In the genomic region with DNA sequence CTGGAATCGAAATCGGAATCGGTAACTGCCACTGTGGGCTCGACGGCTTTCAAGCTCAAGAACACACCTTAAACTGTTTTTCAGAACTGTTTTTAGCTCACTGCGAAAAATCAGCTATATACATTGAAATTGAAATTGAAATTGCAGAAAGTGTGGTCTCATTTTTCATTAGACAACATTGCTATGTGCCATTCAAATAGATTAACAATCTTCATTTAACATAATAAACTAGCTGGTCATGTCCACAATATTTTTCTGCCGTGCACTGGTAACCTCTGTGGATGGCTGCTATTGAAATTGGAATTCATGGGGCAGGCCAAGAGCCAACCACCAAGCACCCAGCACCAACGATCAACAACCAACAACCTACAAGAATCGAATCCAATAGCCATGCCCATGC, we compare ENCODE assay signal across 4 fruit fly cellular contexts.
TF ChIP-seq lines count a peak whose summit lies in the region.

No protein-coding gene starts in this region.

- TF ChIP-seq CTCF in whole organism, embryonic (GFP tag; optimal IDR thresholded peaks at IDR 0.05; lab: Kevin White, UChicago) = no peak

TF ChIP-seq in whole organism, embryonic, 481 proteins besides CTCF, POLR2A, EP300 and RAD21 (continues in another document):
- TF ChIP-seq Med (GFP tag; lab: Kevin White, UChicago) (peak; percentile 57), CG2202 (tag; optimal IDR thresholded peaks at IDR 0.05; lab: Kevin White, UChicago) (peak; percentile 18), CG10267 (tag; optimal IDR thresholded peaks at IDR 0.05; lab: Kevin White, UChicago) (peak; percentile 15), sna (GFP tag; IDR thresholded peaks at IDR 0.05; lab: Robert Waterston, UW; ENCODE audit: partially characterized antibody) (no peak), CG11247 (GFP tag; IDR thresholded peaks at IDR 0.05; lab: Robert Waterston, UW) (no peak), CG17328 (GFP tag; IDR thresholded peaks at IDR 0.05; lab: Robert Waterston, UW) (0 out of 2 replicates have a peak, but pooled peaks have one; percentile 26), Ssrp (tag; optimal IDR thresholded peaks at IDR 0.05; lab: Kevin White, UChicago) (no peak), exex (tag; optimal IDR thresholded peaks at IDR 0.05; lab: Kevin White, UChicago) (no peak), CG7745 (tag; optimal IDR thresholded peaks at IDR 0.05; lab: Kevin White, UChicago) (no peak), ab (GFP tag; optimal IDR thresholded peaks at IDR 0.05; lab: Kevin White, UChicago) (no peak), seq (GFP tag; IDR thresholded peaks at IDR 0.05; lab: Robert Waterston, UW) (no peak), CG13624 (GFP tag; optimal IDR thresholded peaks at IDR 0.05; lab: Kevin White, UChicago) (no peak), CG8388 (GFP tag; optimal IDR thresholded peaks at IDR 0.05; lab: Kevin White, UChicago) (peak; percentile 1), Usf (GFP tag; optimal IDR thresholded peaks at IDR 0.05; lab: Kevin White, UChicago) (no peak), CG11695 (GFP tag; IDR thresholded peaks at IDR 0.05; lab: Robert Waterston, UW) (0 out of 3 replicates have a peak, but pooled peaks have one; percentile 10), p53 (GFP tag; optimal IDR thresholded peaks at IDR 0.05; lab: Kevin White, UChicago) (no peak), dmrt99B (tag; optimal IDR thresholded peaks at IDR 0.05; lab: Kevin White, UChicago) (no peak), CG4854 (GFP tag; optimal IDR thresholded peaks at IDR 0.05; lab: Kevin White, UChicago) (no peak), Pdp1 (GFP tag; optimal IDR thresholded peaks at IDR 0.05; lab: Kevin White, UChicago) (peak in 1 of 2 experiments; percentile 24), dysf (GFP tag; IDR thresholded peaks at IDR 0.05; lab: Robert Waterston, UW) (0 out of 3 replicates have a peak, but pooled peaks have one; percentile 35), mld (GFP tag; IDR thresholded peaks at IDR 0.05; lab: Robert Waterston, UW; ENCODE audit: partially characterized antibody) (no peak)

TF ChIP-seq in whole organism, prepupa, 60 proteins besides CTCF, POLR2A, EP300 and RAD21 (continues in another document):
- TF ChIP-seq CG9139 (GFP tag; optimal IDR thresholded peaks at IDR 0.05; lab: Kevin White, UChicago) (peak; percentile 41), spab (GFP tag; optimal IDR thresholded peaks at IDR 0.05; lab: Kevin White, UChicago) (peak; percentile 72), CG6808 (GFP tag; optimal IDR thresholded peaks at IDR 0.05; lab: Kevin White, UChicago) (peak; percentile 68), CG32006 (GFP tag; optimal IDR thresholded peaks at IDR 0.05; lab: Kevin White, UChicago) (peak; percentile 29), Met (GFP tag; optimal IDR thresholded peaks at IDR 0.05; lab: Kevin White, UChicago) (peak; percentile 64), vri (GFP tag; optimal IDR thresholded peaks at IDR 0.05; lab: Kevin White, UChicago) (peak; percentile 24), CG10631 (GFP tag; optimal IDR thresholded peaks at IDR 0.05; lab: Kevin White, UChicago) (peak; percentile 83), Hr38 (GFP tag; optimal IDR thresholded peaks at IDR 0.05; lab: Kevin White, UChicago) (no peak), Gug (GFP tag; IDR thresholded peaks at IDR 0.05; lab: Robert Waterston, UW) (peak; percentile 39; the same call in 1 of the 2 replicates), CG8632 (GFP tag; optimal IDR thresholded peaks at IDR 0.05; lab: Kevin White, UChicago) (peak; percentile 38), Eip78C (GFP tag; lab: Kevin White, UChicago) (peak; percentile 90), lz (GFP tag; optimal IDR thresholded peaks at IDR 0.05; lab: Kevin White, UChicago) (peak; percentile 65), CG1621 (tag; optimal IDR thresholded peaks at IDR 0.05; lab: Kevin White, UChicago) (peak; percentile 74), Ets21C (GFP tag; optimal IDR thresholded peaks at IDR 0.05; lab: Kevin White, UChicago) (peak; percentile 44), CG6276 (GFP tag; optimal IDR thresholded peaks at IDR 0.05; lab: Kevin White, UChicago) (peak; percentile 5), Eip75B (GFP tag; optimal IDR thresholded peaks at IDR 0.05; lab: Kevin White, UChicago) (peak; percentile 80), Sox14 (GFP tag; optimal IDR thresholded peaks at IDR 0.05; lab: Kevin White, UChicago) (peak; percentile 71), CG10669 (GFP tag; optimal IDR thresholded peaks at IDR 0.05; lab: Kevin White, UChicago) (peak; percentile 78), CG4318 (GFP tag; optimal IDR thresholded peaks at IDR 0.05; lab: Kevin White, UChicago) (no peak), fd59A (GFP tag; optimal IDR thresholded peaks at IDR 0.05; lab: Kevin White, UChicago) (peak; percentile 75), dac (GFP tag; optimal IDR thresholded peaks at IDR 0.05; lab: Kevin White, UChicago) (no peak), dsx (GFP tag; optimal IDR thresholded peaks at IDR 0.05; lab: Kevin White, UChicago; ENCODE audit: poor library complexity, severe bottlenecking) (peak; percentile 70)

TF ChIP-seq in whole organism, pupa, 21 proteins besides CTCF, POLR2A, EP300 and RAD21:
- TF ChIP-seq gl (tag; optimal IDR thresholded peaks at IDR 0.05; lab: Kevin White, UChicago) (peak; percentile 42), D1 (tag; optimal IDR thresholded peaks at IDR 0.05; lab: Kevin White, UChicago) (peak; percentile 49), CG8301 (tag; optimal IDR thresholded peaks at IDR 0.05; lab: Kevin White, UChicago) (peak; percentile 47), CG9948 (tag; optimal IDR thresholded peaks at IDR 0.05; lab: Kevin White, UChicago) (peak; percentile 76), CG8159 (tag; optimal IDR thresholded peaks at IDR 0.05; lab: Kevin White, UChicago) (peak; percentile 84), CG10348 (GFP tag; IDR thresholded peaks at IDR 0.05; lab: Robert Waterston, UW) (no peak), CG17806 (tag; optimal IDR thresholded peaks at IDR 0.05; lab: Kevin White, UChicago) (peak; percentile 82), Pif1A (GFP tag; optimal IDR thresholded peaks at IDR 0.05; lab: Kevin White, UChicago) (peak; percentile 57), EcR (GFP tag; optimal IDR thresholded peaks at IDR 0.05; lab: Kevin White, UChicago) (no peak), CG4496 (GFP tag; IDR thresholded peaks at IDR 0.05; lab: Robert Waterston, UW) (peak; percentile 64), rn (GFP tag; IDR thresholded peaks at IDR 0.05; lab: Robert Waterston, UW) (0 out of 2 replicates have a peak, but pooled peaks have one; percentile 20), CG15710 (tag; optimal IDR thresholded peaks at IDR 0.05; lab: Kevin White, UChicago) (peak; percentile 78), CG13204 (GFP tag; optimal IDR thresholded peaks at IDR 0.05; lab: Kevin White, UChicago) (no peak), Snoo (tag; optimal IDR thresholded peaks at IDR 0.05; lab: Kevin White, UChicago) (peak; percentile 54), CG34367 (tag; optimal IDR thresholded peaks at IDR 0.05; lab: Kevin White, UChicago) (peak; percentile 75), CG14655 (GFP tag; optimal IDR thresholded peaks at IDR 0.05; lab: Kevin White, UChicago) (peak; percentile 68), CG12605 (GFP tag; IDR thresholded peaks at IDR 0.05; lab: Robert Waterston, UW) (peak; percentile 41), Ets98B (GFP tag; IDR thresholded peaks at IDR 0.05; lab: Robert Waterston, UW) (peak; percentile 45; the same call in 1 of the 2 replicates), Pif1B (GFP tag; optimal IDR thresholded peaks at IDR 0.05; lab: Kevin White, UChicago) (peak; percentile 50), fd96Ca (GFP tag; IDR thresholded peaks at IDR 0.05; lab: Robert Waterston, UW) (0 out of 3 replicates have a peak, but pooled peaks have one; percentile 43), CG32121 (GFP tag; IDR thresholded peaks at IDR 0.05; lab: Robert Waterston, UW) (peak; percentile 61; the same call in 1 of the 2 replicates)
TF ChIP-seq in whole organism, pupa: peak in this region for 18.

TF ChIP-seq in whole organism, wandering third instar larva, 38 proteins besides CTCF, POLR2A, EP300 and RAD21:
- TF ChIP-seq GATAd (GFP tag; optimal IDR thresholded peaks at IDR 0.05; lab: Kevin White, UChicago) = no peak
- peak; percentile 28 for TF ChIP-seq Jra (GFP tag; optimal IDR thresholded peaks at IDR 0.05; lab: Kevin White, UChicago)
- TF ChIP-seq woc (GFP tag; optimal IDR thresholded peaks at IDR 0.05; lab: Kevin White, UChicago) = peak; percentile 24
- peak; percentile 63 for TF ChIP-seq rgr (GFP tag; optimal IDR thresholded peaks at IDR 0.05; lab: Kevin White, UChicago)
- TF ChIP-seq dmrt93B (GFP tag; optimal IDR thresholded peaks at IDR 0.05; lab: Kevin White, UChicago) = no peak
- peak; percentile 65 for TF ChIP-seq h (GFP tag; optimal IDR thresholded peaks at IDR 0.05; lab: Kevin White, UChicago)
- peak; percentile 12 for TF ChIP-seq Hnf4 (GFP tag; optimal IDR thresholded peaks at IDR 0.05; lab: Kevin White, UChicago)
- TF ChIP-seq psq (GFP tag; optimal IDR thresholded peaks at IDR 0.05; lab: Kevin White, UChicago) = peak; percentile 9
- TF ChIP-seq OdsH (GFP tag; optimal IDR thresholded peaks at IDR 0.05; lab: Kevin White, UChicago) = peak; percentile 70
- TF ChIP-seq sage (GFP tag; optimal IDR thresholded peaks at IDR 0.05; lab: Kevin White, UChicago) = no peak
- peak; percentile 64 for TF ChIP-seq ey (GFP tag; optimal IDR thresholded peaks at IDR 0.05; lab: Kevin White, UChicago)
- TF ChIP-seq Sp1 (GFP tag; optimal IDR thresholded peaks at IDR 0.05; lab: Kevin White, UChicago) = peak; percentile 44
- TF ChIP-seq foxo (GFP tag; optimal IDR thresholded peaks at IDR 0.05; lab: Kevin White, UChicago) = peak in 1 of 2 experiments; percentile 70
- TF ChIP-seq CrebA (GFP tag; optimal IDR thresholded peaks at IDR 0.05; lab: Kevin White, UChicago; ENCODE audit: borderline replicate concordance) = no peak
- TF ChIP-seq br (GFP tag; optimal IDR thresholded peaks at IDR 0.05; lab: Kevin White, UChicago) = peak; percentile 54
- TF ChIP-seq fru (GFP tag; optimal IDR thresholded peaks at IDR 0.05; lab: Kevin White, UChicago) = peak; percentile 78
TF ChIP-seq in whole organism, wandering third instar larva: peak in this region for 12.
